Fruit fly (Drosophila melanogaster) whole organism, wandering third instar larva: ENCODE results near the gene XNP.

Experiments
- Abd-B ChIP-seq: fragments of >200 bp; optimal IDR thresholded peaks from 2 replicates; lab custom pipeline; 2017; ENCODE audit warnings: missing biosample characterization, missing genetic modification characterization
- CG32264 ChIP-seq: fragments of 200-800 bp; sonication (Bioruptor generic); optimal IDR thresholded peaks from 2 replicates; lab custom pipeline; 2016; ENCODE audit warnings: missing biosample characterization, missing genetic modification characterization
- CG9705 ChIP-seq: fragments of 200-800 bp; sonication (Bioruptor generic); optimal IDR thresholded peaks from 2 replicates; lab custom pipeline; 2018; ENCODE audit warnings: missing biosample characterization, mild to moderate bottlenecking, missing genetic modification characterization
- CrebA ChIP-seq: fragments of 200-800 bp; sonication (Bioruptor generic); optimal IDR thresholded peaks from 2 replicates; lab custom pipeline; 2016; ENCODE audit warnings: missing biosample characterization, mild to moderate bottlenecking, missing genetic modification characterization, borderline replicate concordance
- Dfd ChIP-seq: fragments of >200 bp; optimal IDR thresholded peaks from 2 replicates; lab custom pipeline; 2017; ENCODE audit warnings: missing biosample characterization, missing genetic modification characterization
- Dif ChIP-seq: fragments of 200-275, 200-300 bp; sonication (Bioruptor generic); optimal IDR thresholded peaks from 2 replicates; lab custom pipeline; 2018; ENCODE audit warnings: missing biosample characterization, missing genetic modification characterization; ENCODE audit not compliant: partially characterized antibody
- GATAd ChIP-seq: sonication (Bioruptor generic); optimal IDR thresholded peaks from 2 replicates; lab custom pipeline; 2016; ENCODE audit warnings: missing biosample characterization, missing genetic modification characterization
- HLH106 ChIP-seq: fragments of 200-800 bp; optimal IDR thresholded peaks from 3 replicates; lab custom pipeline; 2019; ENCODE audit warnings: missing biosample characterization, mild to moderate bottlenecking, missing genetic modification characterization, moderate library complexity
- Hnf4 ChIP-seq: fragments of 200-800 bp; sonication (Bioruptor generic); optimal IDR thresholded peaks from 2 replicates; lab custom pipeline; 2016; ENCODE audit warnings: missing biosample characterization, mild to moderate bottlenecking, missing genetic modification characterization
- Hr78 ChIP-seq: fragments of >200 bp; optimal IDR thresholded peaks from 2 replicates; lab custom pipeline; 2017; ENCODE audit warnings: missing biosample characterization, missing genetic modification characterization
- Hr83 ChIP-seq: fragments of 200-300 bp; sonication (Bioruptor generic); optimal IDR thresholded peaks from 2 replicates; lab custom pipeline; 2016; ENCODE audit warnings: missing biosample characterization, mild to moderate bottlenecking, missing genetic modification characterization, moderate library complexity; ENCODE audit not compliant: poor library complexity, severe bottlenecking
- Jra ChIP-seq: sonication (Bioruptor generic); optimal IDR thresholded peaks from 2 replicates; lab custom pipeline; 2016; ENCODE audit warnings: missing biosample characterization, missing genetic modification characterization
- Mio ChIP-seq: sonication (Bioruptor generic); optimal IDR thresholded peaks from 2 replicates; lab custom pipeline; 2016; ENCODE audit warnings: missing biosample characterization, missing genetic modification characterization
- Myc ChIP-seq: fragments of >200 bp; optimal IDR thresholded peaks from 2 replicates; lab custom pipeline; 2017
- N ChIP-seq: fragments of >200 bp; optimal IDR thresholded peaks from 2 replicates; lab custom pipeline; 2018; ENCODE audit warnings: missing biosample characterization, missing external identifiers, missing genetic modification characterization
- OdsH ChIP-seq: fragments of 200-800 bp; sonication (Bioruptor generic); optimal IDR thresholded peaks from 2 replicates; lab custom pipeline; 2016; ENCODE audit warnings: missing biosample characterization, mild to moderate bottlenecking, missing genetic modification characterization
- Rel ChIP-seq, 2 experiments: fragments of 200-800 bp; sonication (Bioruptor generic) in 1 of 2; optimal IDR thresholded peaks; 2 replicates in 1 of 2; 3 replicates in 1 of 2; lab custom pipeline; 2016 to 2019; ENCODE audit warnings: mild to moderate bottlenecking in 2 of 2, missing biosample characterization in 2 of 2, missing genetic modification characterization in 2 of 2, moderate library complexity in 1 of 2
- Sp1 ChIP-seq: fragments of 200-800 bp; sonication (Bioruptor generic); optimal IDR thresholded peaks from 3 replicates; lab custom pipeline; 2019; ENCODE audit warnings: missing biosample characterization, mild to moderate bottlenecking, missing genetic modification characterization, moderate library complexity
- Vsx2 ChIP-seq: fragments of 200-300, 225-300 bp; sonication (Bioruptor generic); optimal IDR thresholded peaks from 2 replicates; lab custom pipeline; 2018; ENCODE audit warnings: missing biosample characterization, missing genetic modification characterization; ENCODE audit not compliant: partially characterized antibody
- br ChIP-seq: fragments of 200-800 bp; sonication (Bioruptor generic); optimal IDR thresholded peaks from 2 replicates; lab custom pipeline; 2016; ENCODE audit warnings: missing biosample characterization, missing genetic modification characterization
- brk ChIP-seq: fragments of 200-800 bp; sonication (Bioruptor generic); optimal IDR thresholded peaks from 2 replicates; lab custom pipeline; 2016; ENCODE audit warnings: missing biosample characterization, mild to moderate bottlenecking, missing genetic modification characterization
- dl ChIP-seq, 2 experiments: fragments of 175-275, 200-275 bp in 1 of 2; fragments of 200-275 bp in 1 of 2; sonication (Bioruptor generic); optimal IDR thresholded peaks; lab custom pipeline; 2018; ENCODE audit warnings: mild to moderate bottlenecking in 2 of 2, missing biosample characterization in 2 of 2, missing genetic modification characterization in 2 of 2, moderate library complexity in 2 of 2; ENCODE audit not compliant: partially characterized antibody in 2 of 2, insufficient read depth in 1 of 2
- dmrt93B ChIP-seq: fragments of 200-800 bp; sonication (Bioruptor generic); optimal IDR thresholded peaks from 2 replicates; lab custom pipeline; 2018; ENCODE audit warnings: missing biosample characterization, mild to moderate bottlenecking, missing genetic modification characterization
- dsf ChIP-seq: sonication (Bioruptor generic); optimal IDR thresholded peaks from 2 replicates; lab custom pipeline; 2016; ENCODE audit warnings: missing biosample characterization, missing genetic modification characterization, borderline replicate concordance
- ey ChIP-seq: fragments of 200-800 bp; sonication (Bioruptor generic); optimal IDR thresholded peaks from 2 replicates; lab custom pipeline; 2016; ENCODE audit warnings: missing biosample characterization, missing genetic modification characterization
- foxo ChIP-seq, 2 experiments: fragments of 200-800 bp; sonication (Bioruptor generic); optimal IDR thresholded peaks; 2 replicates in 1 of 2; 3 replicates in 1 of 2; lab custom pipeline; 2016 to 2017; ENCODE audit warnings: missing biosample characterization in 2 of 2, missing genetic modification characterization in 2 of 2
- fru ChIP-seq: fragments of 200-800 bp; sonication (Bioruptor generic); optimal IDR thresholded peaks from 3 replicates; lab custom pipeline; 2016; ENCODE audit warnings: missing biosample characterization, mild to moderate bottlenecking, missing genetic modification characterization
- h ChIP-seq: fragments of 200-800 bp; sonication (Bioruptor generic); optimal IDR thresholded peaks from 3 replicates; lab custom pipeline; 2016; ENCODE audit warnings: missing biosample characterization, mild to moderate bottlenecking, missing genetic modification characterization
- jim ChIP-seq: fragments of 175-275, 200-325 bp; sonication (Bioruptor generic); optimal IDR thresholded peaks from 2 replicates; lab custom pipeline; 2016; ENCODE audit warnings: missing biosample characterization, mild to moderate bottlenecking, missing genetic modification characterization
- lola ChIP-seq: fragments of >200 bp; optimal IDR thresholded peaks from 2 replicates; lab custom pipeline; 2017; ENCODE audit warnings: missing biosample characterization, missing genetic modification characterization
- pan ChIP-seq: fragments of >200 bp; optimal IDR thresholded peaks from 2 replicates; lab custom pipeline; 2017
- psq ChIP-seq: fragments of 200-800 bp; sonication (Bioruptor generic); optimal IDR thresholded peaks from 3 replicates; lab custom pipeline; 2017; ENCODE audit warnings: missing biosample characterization, mild to moderate bottlenecking, missing genetic modification characterization, moderate library complexity
- rgr ChIP-seq: fragments of 200-800 bp; sonication (Bioruptor generic); optimal IDR thresholded peaks from 3 replicates; lab custom pipeline; 2016; ENCODE audit warnings: missing biosample characterization, mild to moderate bottlenecking, missing genetic modification characterization
- sage ChIP-seq: fragments of 200-800 bp; sonication (Bioruptor generic); optimal IDR thresholded peaks from 2 replicates; lab custom pipeline; 2016; ENCODE audit warnings: missing biosample characterization, mild to moderate bottlenecking, missing genetic modification characterization
- sv ChIP-seq: fragments of 200-800 bp; sonication (Bioruptor generic); optimal IDR thresholded peaks from 3 replicates; lab custom pipeline; 2016; ENCODE audit warnings: missing biosample characterization, missing genetic modification characterization
- tai ChIP-seq: sonication (Bioruptor generic); optimal IDR thresholded peaks from 2 replicates; lab custom pipeline; 2016; ENCODE audit warnings: missing biosample characterization, missing genetic modification characterization
- usp ChIP-seq: fragments of >200 bp; optimal IDR thresholded peaks from 2 replicates; lab custom pipeline; 2017; ENCODE audit warnings: missing biosample characterization, missing genetic modification characterization
- woc ChIP-seq: sonication (Bioruptor generic); optimal IDR thresholded peaks from 2 replicates; lab custom pipeline; 2016; ENCODE audit warnings: missing biosample characterization, mild to moderate bottlenecking, missing genetic modification characterization

The XNP gene

DNA sequence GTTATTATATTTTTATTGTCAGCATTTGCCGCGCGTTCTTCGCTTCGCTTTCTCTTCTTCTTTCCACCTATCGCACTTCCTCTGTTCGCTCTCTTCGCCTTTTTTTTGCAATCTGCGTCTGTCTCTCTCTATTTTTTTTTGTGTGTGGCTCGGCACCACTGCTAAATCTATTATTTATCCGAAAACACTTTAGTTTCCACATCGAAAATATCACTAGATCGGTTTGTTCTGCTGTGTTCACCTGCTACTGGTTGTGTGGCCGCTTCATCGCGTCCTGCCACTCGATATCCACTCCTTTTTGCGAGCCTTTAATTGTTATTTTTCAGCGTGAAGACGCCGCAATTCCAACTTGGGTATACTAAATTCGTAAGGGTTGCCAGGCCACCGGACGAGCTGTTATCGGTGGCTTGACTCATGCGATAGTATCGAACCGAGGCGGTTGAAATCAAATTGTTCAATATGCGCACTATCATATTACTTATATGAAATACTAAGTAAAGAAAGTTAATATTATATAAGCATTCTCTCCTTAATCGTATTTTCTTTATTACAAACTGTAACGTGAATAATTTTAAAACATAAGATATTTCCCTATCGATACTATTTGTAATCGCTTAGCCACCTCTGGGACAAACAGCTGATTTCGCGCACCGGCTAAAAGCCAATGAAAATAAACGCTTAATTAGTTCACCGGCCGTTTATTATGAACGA lies at the start of gene XNP, which contains the start of the genes CG42488 and CG5116:
XNP (minus strand) TSS at position 372 of the 711 bp plus-strand sequence.
CG42488 (plus strand) TSS at position 636 of the 711 bp plus-strand sequence.
CG5116 (plus strand) TSS at position 636 of the 711 bp plus-strand sequence.
- TF ChIP-seq Vsx2 (GFP tag; lab: Kevin White, UChicago) (peak; percentile 58), dmrt93B (GFP tag; lab: Kevin White, UChicago) (no peak), Abd-B (GFP tag; lab: Kevin White, UChicago) (no peak), CG9705 (GFP tag; lab: Kevin White, UChicago) (peak; percentile 61), rgr (GFP tag; lab: Kevin White, UChicago) (no peak), Hr83 (GFP tag; lab: Kevin White, UChicago) (peak; percentile 45), lola (GFP tag; lab: Kevin White, UChicago) (no peak), brk (no peak), CG32264 (GFP tag; lab: Kevin White, UChicago) (no peak), Mio (GFP tag; lab: Kevin White, UChicago) (no peak), woc (no peak), Myc (no peak), CrebA (GFP tag; lab: Kevin White, UChicago) (no peak), OdsH (GFP tag; lab: Kevin White, UChicago) (peak; percentile 30), fru (GFP tag; lab: Kevin White, UChicago) (no peak), dsf (GFP tag; lab: Kevin White, UChicago) (no peak), HLH106 (tag; lab: Kevin White, UChicago) (peak; percentile 69), Dfd (GFP tag; lab: Kevin White, UChicago) (no peak), Sp1 (GFP tag; lab: Kevin White, UChicago) (peak; percentile 61), GATAd (no peak), Rel (GFP tag; optimal IDR thresholded peaks at IDR 0.05; lab: Kevin White, UChicago) (no peak), Rel (tag; optimal IDR thresholded peaks at IDR 0.05; lab: Kevin White, UChicago) (peak; percentile 34), Hr78 (GFP tag; lab: Kevin White, UChicago) (no peak), dl (GFP tag; optimal IDR thresholded peaks at IDR 0.05; lab: Kevin White, UChicago; ENCODE audit: insufficient read depth in 1 of 2, partially characterized antibody in 2 of 2) (no peak), Hnf4 (no peak), N (GFP tag; lab: Kevin White, UChicago) (no peak), h (no peak), ey (peak; percentile 36), Dif (GFP tag; lab: Kevin White, UChicago) (no peak), psq (GFP tag; lab: Kevin White, UChicago) (peak; percentile 99), pan (lab: Kevin White, UChicago) (no peak), usp (GFP tag; lab: Kevin White, UChicago) (no peak), sage (GFP tag; lab: Kevin White, UChicago) (no peak), Jra (GFP tag; lab: Kevin White, UChicago) (no peak), sv (GFP tag; lab: Kevin White, UChicago) (peak; percentile 1), jim (GFP tag; lab: Kevin White, UChicago) (no peak), foxo (GFP tag; optimal IDR thresholded peaks at IDR 0.05; lab: Kevin White, UChicago) (no peak), br (GFP tag; lab: Kevin White, UChicago) (no peak), tai (GFP tag; lab: Kevin White, UChicago) (no peak)
- TF ChIP-seq, all 38 proteins: peak for 10

DNA sequence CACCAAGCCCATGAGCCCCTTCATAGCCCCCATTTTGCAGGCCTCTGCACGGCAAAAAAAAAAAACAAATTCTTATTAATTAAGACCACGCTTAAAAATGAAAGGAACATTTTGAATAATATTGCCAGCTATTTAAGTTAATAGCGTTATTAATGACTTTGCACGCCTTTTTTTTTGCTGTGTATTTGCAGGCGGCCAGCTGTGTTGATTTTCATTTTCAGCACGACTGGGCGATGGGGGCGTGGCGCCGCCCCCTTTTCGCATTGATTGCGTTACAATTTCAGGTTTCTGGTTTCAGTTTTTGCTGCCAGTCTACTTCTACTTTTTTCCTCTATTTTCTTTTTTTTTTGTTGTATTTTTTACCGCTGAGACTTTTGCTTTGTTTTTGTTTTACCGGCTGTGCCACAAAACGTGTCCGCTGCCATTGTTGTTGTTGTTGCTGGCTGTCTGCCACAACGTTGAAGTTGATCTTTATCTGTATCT lies 49.3 kb upstream of the XNP start:
- peak; percentile 42 for TF ChIP-seq ey
- TF ChIP-seq foxo (GFP tag; optimal IDR thresholded peaks at IDR 0.05; lab: Kevin White, UChicago), result peak in 1 of 2 experiments; percentile 71
- TF ChIP-seq OdsH (GFP tag; lab: Kevin White, UChicago), result peak; percentile 37
- no peak for TF ChIP-seq CG9705 (GFP tag; lab: Kevin White, UChicago)
- peak; percentile 56 for TF ChIP-seq rgr (GFP tag; lab: Kevin White, UChicago)
- peak; percentile 56 for TF ChIP-seq h
- peak; percentile 70 for TF ChIP-seq fru (GFP tag; lab: Kevin White, UChicago)
- no peak for TF ChIP-seq Dfd (GFP tag; lab: Kevin White, UChicago)
- no peak for TF ChIP-seq dmrt93B (GFP tag; lab: Kevin White, UChicago)
- TF ChIP-seq Hr83 (GFP tag; lab: Kevin White, UChicago), result no peak
- peak; percentile 2 for TF ChIP-seq Hnf4
- TF ChIP-seq brk, result peak; percentile 26
- peak; percentile 3 for TF ChIP-seq psq (GFP tag; lab: Kevin White, UChicago)
- no peak for TF ChIP-seq Jra (GFP tag; lab: Kevin White, UChicago)
- TF ChIP-seq br (GFP tag; lab: Kevin White, UChicago), result peak; percentile 48
- TF ChIP-seq usp (GFP tag; lab: Kevin White, UChicago), result no peak
